Fruit fly (Drosophila melanogaster): ENCODE data around the gene Lgr4.

Lgr4 gene

DNA sequence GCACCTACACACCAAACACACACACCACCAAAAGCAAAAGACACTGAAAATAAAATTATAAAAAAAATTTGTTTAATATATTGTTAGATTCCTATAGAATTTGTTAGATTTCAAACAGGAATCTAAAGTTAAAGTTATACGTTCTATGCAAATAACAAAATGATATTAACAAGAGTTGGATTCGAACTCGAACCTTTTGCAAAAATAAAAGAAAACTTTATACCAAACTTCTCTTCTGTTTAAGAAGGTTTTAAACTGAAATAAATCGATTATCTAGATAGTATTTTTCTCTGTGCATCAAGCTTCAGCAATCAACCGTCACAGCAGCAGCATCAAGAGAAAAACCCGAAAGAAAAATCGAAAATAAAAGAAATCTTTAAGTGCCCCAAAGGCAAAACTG, 37.5 kb upstream of the Lgr4 start (continued):
- TF ChIP-seq Fer2 (tag; optimal IDR thresholded peaks at IDR 0.05) (no peak), CG14050 (GFP tag; IDR thresholded peaks at IDR 0.05) (no peak), CG15073 (GFP tag; optimal IDR thresholded peaks at IDR 0.05) (no peak), CG13123 (GFP tag; optimal IDR thresholded peaks at IDR 0.05) (no peak), Six4 (GFP tag; optimal IDR thresholded peaks at IDR 0.05) (peak; percentile 6), vvl (GFP tag; IDR thresholded peaks at IDR 0.05) (no peak), tio (GFP tag; optimal IDR thresholded peaks at IDR 0.05) (no peak), PHDP (tag; optimal IDR thresholded peaks at IDR 0.05) (peak; percentile 14), CG1233 (GFP tag; optimal IDR thresholded peaks at IDR 0.05) (no peak), caup (GFP tag; optimal IDR thresholded peaks at IDR 0.05; ENCODE audit: severe bottlenecking) (no peak), GATAe (GFP tag; conservative IDR thresholded peaks at IDR 0.05) (no peak), pros (GFP tag; optimal IDR thresholded peaks at IDR 0.05) (no peak), Lhr (GFP tag; optimal IDR thresholded peaks at IDR 0.05) (no peak), Sry-β (GFP tag; optimal IDR thresholded peaks at IDR 0.05) (no peak), Dll (GFP tag; IDR thresholded peaks at IDR 0.05; ENCODE audit: partially characterized antibody) (no peak), repo (GFP tag; optimal IDR thresholded peaks at IDR 0.05) (no peak), ase (GFP tag; IDR thresholded peaks at IDR 0.05) (no peak), CG12942 (GFP tag; optimal IDR thresholded peaks at IDR 0.05) (no peak), gem (tag; optimal IDR thresholded peaks at IDR 0.05) (peak; percentile 70), CG12769 (tag; optimal IDR thresholded peaks at IDR 0.05) (no peak), maf-S (GFP tag; optimal IDR thresholded peaks at IDR 0.05) (no peak), sug (tag; optimal IDR thresholded peaks at IDR 0.05) (no peak), crol (GFP tag; IDR thresholded peaks at IDR 0.05) (0 out of 2 replicates have a peak, but pooled peaks have one; percentile 11), bigmax (GFP tag; optimal IDR thresholded peaks at IDR 0.05) (no peak), CG6272 (GFP tag; IDR thresholded peaks at IDR 0.05) (no peak), salm (tag; optimal IDR thresholded peaks at IDR 0.05) (no peak), Dip3 (GFP tag; optimal IDR thresholded peaks at IDR 0.05) (no peak), D19B (GFP tag; optimal IDR thresholded peaks at IDR 0.05) (no peak), chif (GFP tag; optimal IDR thresholded peaks at IDR 0.05) (no peak), ttk (GFP tag; IDR thresholded peaks at IDR 0.05) (no peak), tll (GFP tag; optimal IDR thresholded peaks at IDR 0.05) (no peak), Tbp (GFP tag; optimal IDR thresholded peaks at IDR 0.05) (no peak), Usf (GFP tag; optimal IDR thresholded peaks at IDR 0.05) (no peak), gce (GFP tag; IDR thresholded peaks at IDR 0.05) (no peak), tin (GFP tag; optimal IDR thresholded peaks at IDR 0.05) (no peak), grn (GFP tag; optimal IDR thresholded peaks at IDR 0.05) (no peak), CG8765 (GFP tag; IDR thresholded peaks at IDR 0.05) (no peak), bsh (GFP tag; optimal IDR thresholded peaks at IDR 0.05) (peak in 1 of 2 experiments; percentile 60), HLH3B (GFP tag; IDR thresholded peaks at IDR 0.05) (no peak), CG6791 (GFP tag; IDR thresholded peaks at IDR 0.05; ENCODE audit: partially characterized antibody) (no peak), Dbx (GFP tag; IDR thresholded peaks at IDR 0.05) (no peak), slou (GFP tag; optimal IDR thresholded peaks at IDR 0.05) (no peak), CG7556 (GFP tag; optimal IDR thresholded peaks at IDR 0.05) (peak; percentile 38), Lpt (GFP tag; optimal IDR thresholded peaks at IDR 0.05) (no peak), z (GFP tag; IDR thresholded peaks at IDR 0.05) (no peak), ftz-f1 (GFP tag; optimal IDR thresholded peaks at IDR 0.05) (no peak), slbo (GFP tag; IDR thresholded peaks at IDR 0.05) (no peak), oc (tag; optimal IDR thresholded peaks at IDR 0.05) (peak; percentile 9), az2 (GFP tag; optimal IDR thresholded peaks at IDR 0.05) (peak; percentile 11), CG7271 (tag; optimal IDR thresholded peaks at IDR 0.05) (no peak), CG4404 (GFP tag; IDR thresholded peaks at IDR 0.05) (no peak), Hey (tag; optimal IDR thresholded peaks at IDR 0.05) (no peak)

All from whole organism, embryonic.